Worm (Caenorhabditis elegans) whole organism, L1 larva: ENCODE results near the gene C04E6.7.

Experiments
- egl-27 ChIP-seq, 2 experiments: fragments of 150-350 bp in 1 of 2; sonication (generic microtip); optimal IDR thresholded peaks; 3 replicates each; lab custom pipeline; 2017 to 2018; ENCODE audit warnings: missing biosample characterization in 2 of 2, missing genetic modification characterization in 2 of 2, missing genetic modification reagents in 2 of 2
- isw-1 ChIP-seq: fragments of 200-800 bp; sonication (Bioruptor generic); IDR thresholded peaks from 2 replicates; pipeline ENCODE4 v1.3.6; 2022; ENCODE audit warnings: missing genetic modification characterization, missing compliant biosample characterization
- lin-13 ChIP-seq: fragments of 150-350 bp; optimal IDR thresholded peaks from 2 replicates; lab custom pipeline; 2014; ENCODE audit warnings: missing biosample characterization, missing genetic modification reagents, missing genetic modification characterization
- lsy-2 ChIP-seq, 2 experiments: fragments of 150-350 bp; optimal IDR thresholded peaks; 2 replicates each; lab custom pipeline; 2014; ENCODE audit warnings: missing biosample characterization in 2 of 2, missing genetic modification characterization in 2 of 2
- nhr-11 ChIP-seq: fragments of 150-350 bp; optimal IDR thresholded peaks from 2 replicates; lab custom pipeline; 2014; ENCODE audit warnings: missing biosample characterization, missing genetic modification characterization
- nhr-77 ChIP-seq: fragments of 150-350 bp; optimal IDR thresholded peaks from 2 replicates; lab custom pipeline; 2014; ENCODE audit warnings: missing biosample characterization, missing genetic modification characterization
- nhr-90 ChIP-seq: sonication (generic microtip); optimal IDR thresholded peaks from 2 replicates; lab custom pipeline; 2016; ENCODE audit warnings: mild to moderate bottlenecking, missing genetic modification characterization, missing compliant biosample characterization; ENCODE audit not compliant: poor library complexity
- skn-1 ChIP-seq: fragments of 150-350 bp; optimal IDR thresholded peaks from 2 replicates; lab custom pipeline; 2014; ENCODE audit warnings: missing biosample characterization, missing genetic modification characterization

DNA sequence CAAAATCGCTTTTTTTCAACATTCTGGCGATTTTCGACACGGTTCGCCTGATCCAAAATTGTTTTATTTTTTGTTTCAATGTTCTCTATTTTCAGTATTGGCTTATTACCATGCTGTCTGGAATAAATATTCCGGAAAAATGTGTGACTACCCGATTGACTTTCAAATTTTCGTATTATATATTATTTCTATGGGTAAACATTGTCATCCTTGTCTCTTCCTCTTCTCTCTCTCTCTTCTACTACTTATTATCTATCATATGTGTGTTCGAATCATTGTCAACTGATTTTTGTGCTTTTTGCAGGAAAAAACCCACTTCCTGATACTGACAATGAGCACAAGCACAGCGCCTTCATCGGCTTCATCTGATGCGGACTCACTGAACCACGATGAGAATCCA is at the start of gene C04E6.7:
- no peak for TF ChIP-seq lin-13
- no peak for TF ChIP-seq egl-27 (tag; optimal IDR thresholded peaks at IDR 0.05; lab: Kevin White, UChicago)
- no peak for TF ChIP-seq lsy-2 (tag; optimal IDR thresholded peaks at IDR 0.05; lab: Kevin White, UChicago)
- TF ChIP-seq isw-1 (GFP tag; lab: Robert Waterston, UW) = no peak
- no peak for TF ChIP-seq skn-1
- TF ChIP-seq nhr-77 = no peak
- TF ChIP-seq nhr-90 (tag; lab: Kevin White, UChicago) = no peak
- no peak for TF ChIP-seq nhr-11 (tag; lab: Kevin White, UChicago)
